Fruit fly (Drosophila melanogaster) Kc167 (cell line): ENCODE results near the gene shf.

Experiments used
- Myc ChIP-seq: fragments of >200 bp; optimal IDR thresholded peaks from 2 replicates; lab custom pipeline; 2017; ENCODE audit warnings: missing external identifiers
- Sin3A ChIP-seq: fragments of >200 bp; optimal IDR thresholded peaks from 2 replicates; lab custom pipeline; 2018; ENCODE audit warnings: missing external identifiers
- h ChIP-seq: fragments of >200 bp; optimal IDR thresholded peaks from 3 replicates; lab custom pipeline; 2018; ENCODE audit warnings: missing external identifiers
- insv ChIP-seq: fragments of >200 bp; optimal IDR thresholded peaks from 3 replicates; lab custom pipeline; 2018; ENCODE audit warnings: missing external identifiers
- psq ChIP-seq: fragments of >200 bp; optimal IDR thresholded peaks from 2 replicates; lab custom pipeline; 2017; ENCODE audit warnings: missing external identifiers
- ttk ChIP-seq: sonication (Bioruptor generic); optimal IDR thresholded peaks from 2 replicates; lab custom pipeline; 2017; ENCODE audit warnings: missing external identifiers

shf gene

DNA sequence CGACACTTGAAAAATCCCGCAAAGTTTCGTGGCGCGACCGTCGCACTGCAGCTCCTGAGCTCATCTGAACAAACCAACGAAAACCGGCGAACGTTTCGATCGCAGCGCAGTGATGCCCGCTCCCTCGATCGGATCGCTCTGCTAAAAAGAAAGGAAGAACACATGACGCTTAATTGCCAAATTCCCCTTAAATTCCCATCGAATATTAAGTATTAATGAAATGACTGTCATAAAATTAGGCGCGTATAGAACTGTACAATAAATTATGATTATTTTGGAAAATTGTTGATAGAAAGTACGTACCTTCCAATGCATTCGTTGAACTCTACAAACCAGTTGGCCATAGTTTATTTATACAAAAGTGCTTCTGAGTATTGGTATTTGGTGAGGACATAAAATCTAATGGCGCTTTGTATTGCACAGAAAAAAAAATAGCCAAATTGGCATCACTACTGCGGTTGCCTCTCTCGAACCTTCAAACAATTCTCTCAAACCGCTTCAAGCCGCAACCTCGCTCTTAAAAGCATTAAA lies at the start of gene shf:
shf (minus strand) TSS at position 51 of the 531 bp plus-strand sequence.
- TF ChIP-seq Myc (lab: Kevin White, UChicago) (no peak), psq (lab: Kevin White, UChicago) (no peak), insv (lab: Kevin White, UChicago) (no peak), Sin3A (lab: Kevin White, UChicago) (no peak), h (lab: Kevin White, UChicago) (no peak), ttk (lab: Kevin White, UChicago) (no peak)

DNA sequence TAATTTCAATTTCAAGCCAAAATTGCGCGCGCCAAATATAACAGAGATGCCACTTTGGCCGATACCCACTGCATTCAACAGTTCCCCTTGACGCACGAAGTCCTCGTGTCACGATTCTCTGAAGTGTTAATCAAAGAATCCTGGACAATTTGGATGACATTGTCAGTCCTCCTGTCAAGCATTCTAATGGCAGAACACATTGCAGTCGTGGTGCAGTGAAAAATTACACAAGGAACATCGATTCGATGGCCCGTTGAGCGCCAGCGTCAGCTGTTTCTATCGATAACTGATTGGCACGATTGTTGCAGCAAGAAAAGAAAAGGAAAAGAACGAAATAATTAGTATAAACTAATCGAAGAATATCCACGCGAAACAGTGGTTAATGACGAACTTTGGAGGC lies 44.7 kb upstream of the shf start, which contains the start of gene nonC:
nonC (plus strand) TSS at position 294 of the 400 bp plus-strand sequence.
- TF ChIP-seq ttk (lab: Kevin White, UChicago) (no peak), Myc (lab: Kevin White, UChicago) (no peak), insv (lab: Kevin White, UChicago) (no peak), Sin3A (lab: Kevin White, UChicago) (no peak), psq (lab: Kevin White, UChicago) (no peak), h (lab: Kevin White, UChicago) (no peak)

DNA sequence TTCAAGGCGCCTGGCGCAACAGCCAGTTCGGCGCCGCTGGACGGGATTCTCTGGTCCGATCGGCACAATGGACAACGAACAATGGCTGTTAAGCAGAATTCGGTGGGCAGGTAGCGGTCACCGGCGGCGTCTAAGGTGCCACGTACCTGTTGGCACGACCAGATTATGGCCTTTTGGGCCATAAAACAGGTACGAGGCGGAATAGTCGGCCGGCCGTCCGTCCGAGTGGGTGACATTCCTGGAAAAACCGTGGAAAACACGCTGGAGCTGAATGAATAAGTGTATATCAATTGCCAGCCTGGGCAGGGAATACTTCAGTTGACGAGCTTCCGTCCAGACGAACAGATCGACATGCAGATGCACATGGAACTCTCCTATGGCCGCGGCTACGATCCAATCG lies 43.4 kb upstream of the shf start, which contains the start of gene Atx-1:
Atx-1 (plus strand) TSS at position 301 of the 400 bp plus-strand sequence.
- no peak for TF ChIP-seq psq (lab: Kevin White, UChicago)

DNA sequence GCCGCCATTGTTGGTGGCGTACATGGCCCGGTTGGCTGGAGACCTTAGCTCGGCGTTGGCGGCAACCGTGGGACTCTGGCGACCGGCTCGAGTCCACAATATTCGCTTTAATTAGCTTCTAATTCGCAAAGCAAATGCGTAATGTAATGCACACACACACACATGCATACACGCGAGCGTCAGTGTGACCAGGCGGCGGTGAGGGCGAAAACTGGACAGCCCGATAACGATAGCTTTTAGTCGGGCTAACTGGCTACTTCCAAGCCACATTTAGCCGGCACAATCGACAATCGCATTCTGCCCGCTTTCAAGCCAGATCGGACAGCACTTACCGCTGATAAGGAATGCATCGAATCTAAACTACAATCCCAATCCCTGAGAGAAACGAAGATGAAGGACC lies 41.2 kb upstream of the shf start, which contains the start of the genes Nf-YC and xit:
Nf-YC (minus strand) TSS at position 217 of the 400 bp plus-strand sequence.
xit (plus strand) TSS at position 314 of the 400 bp plus-strand sequence.
- no peak for TF ChIP-seq insv (lab: Kevin White, UChicago)
- TF ChIP-seq psq (lab: Kevin White, UChicago), result no peak

DNA sequence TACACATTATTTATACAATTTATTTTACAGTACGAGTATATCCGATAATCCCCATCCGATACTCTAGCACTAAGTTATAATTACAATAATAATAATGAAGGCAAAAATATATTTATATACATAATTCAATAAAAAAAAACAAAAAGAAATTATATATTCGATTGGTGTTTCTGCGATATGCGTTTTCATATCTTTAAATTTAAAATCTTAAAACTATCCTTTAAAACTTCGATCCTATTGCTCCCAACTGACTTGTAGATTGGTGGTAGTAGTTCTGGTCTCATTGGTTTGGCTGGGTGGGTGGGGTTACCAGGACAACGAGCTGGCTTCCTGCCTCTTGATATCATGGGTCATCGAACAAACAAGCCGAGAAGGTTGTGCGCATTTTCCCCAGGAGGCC lies 34.2 kb upstream of the shf start, which contains the start of gene iav:
iav (plus strand) TSS at position 301 of the 400 bp plus-strand sequence.
- TF ChIP-seq Sin3A (lab: Kevin White, UChicago) (no peak), Myc (lab: Kevin White, UChicago) (no peak), insv (lab: Kevin White, UChicago) (no peak), psq (lab: Kevin White, UChicago) (no peak), ttk (lab: Kevin White, UChicago) (no peak), h (lab: Kevin White, UChicago) (no peak)

DNA sequence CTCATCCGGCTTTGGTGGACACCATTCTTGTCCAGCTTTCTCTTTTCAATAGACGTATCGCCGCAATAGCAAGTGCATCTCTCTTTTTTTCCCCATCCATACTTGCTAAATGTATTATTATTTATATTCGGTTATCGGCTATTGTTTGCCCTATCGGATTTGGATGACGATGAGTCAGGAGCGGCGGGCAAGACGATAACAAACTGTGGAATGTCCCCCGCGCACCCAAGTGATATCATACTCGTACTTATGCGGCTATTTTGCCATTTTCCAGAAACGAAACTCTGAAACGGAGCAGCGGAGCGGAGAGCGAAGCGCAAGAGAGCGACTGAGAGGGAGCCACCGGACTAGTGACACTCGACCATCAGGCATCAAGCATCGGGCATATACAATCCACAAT lies 25.9 kb upstream of the shf start:
- TF ChIP-seq psq (lab: Kevin White, UChicago), result no peak
- TF ChIP-seq h (lab: Kevin White, UChicago), result no peak
- TF ChIP-seq ttk (lab: Kevin White, UChicago), result no peak
- no peak for TF ChIP-seq insv (lab: Kevin White, UChicago)
- TF ChIP-seq Myc (lab: Kevin White, UChicago), result no peak
- no peak for TF ChIP-seq Sin3A (lab: Kevin White, UChicago)

DNA sequence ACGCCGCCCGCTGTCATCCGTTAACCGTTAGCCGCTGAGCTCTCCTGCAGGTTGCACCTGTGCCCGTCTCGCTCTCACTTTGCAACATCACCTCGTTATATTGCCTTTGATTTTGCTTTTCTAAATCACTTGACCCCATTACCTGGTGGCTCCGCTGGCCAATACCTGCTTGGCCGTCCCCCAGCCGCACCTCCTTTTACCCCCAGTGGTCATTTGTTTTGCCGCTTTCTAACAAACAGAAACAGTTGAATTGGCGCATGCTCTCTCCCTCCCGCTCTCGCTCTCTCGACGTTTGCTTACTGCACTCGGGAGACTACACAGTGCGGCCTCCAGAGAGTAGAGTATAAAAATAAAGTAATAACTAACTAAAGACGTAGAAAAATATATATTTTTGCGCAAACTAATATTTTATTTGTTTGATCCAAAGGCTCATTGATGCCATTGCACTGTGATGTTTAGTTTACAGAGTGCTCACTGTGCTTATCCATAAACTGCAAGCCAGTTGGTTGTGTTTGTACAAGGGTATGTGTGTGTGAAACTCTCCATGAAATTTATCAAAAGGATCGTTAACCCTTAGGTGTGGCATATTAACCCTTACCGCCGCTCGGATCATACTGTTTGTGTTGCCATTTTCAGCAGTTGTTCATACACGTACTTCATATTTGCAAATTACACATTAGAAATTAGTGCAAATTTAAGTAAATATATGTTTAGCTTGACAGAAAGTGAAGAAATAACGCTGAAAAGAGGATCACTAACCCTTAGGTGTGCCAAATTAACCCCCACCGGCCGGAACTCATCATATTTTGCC lies 25.2 kb upstream of the shf start:
- TF ChIP-seq insv (lab: Kevin White, UChicago), result no peak
- no peak for TF ChIP-seq psq (lab: Kevin White, UChicago)
- no peak for TF ChIP-seq Myc (lab: Kevin White, UChicago)
- no peak for TF ChIP-seq Sin3A (lab: Kevin White, UChicago)
- TF ChIP-seq ttk (lab: Kevin White, UChicago), result no peak
- TF ChIP-seq h (lab: Kevin White, UChicago), result no peak

DNA sequence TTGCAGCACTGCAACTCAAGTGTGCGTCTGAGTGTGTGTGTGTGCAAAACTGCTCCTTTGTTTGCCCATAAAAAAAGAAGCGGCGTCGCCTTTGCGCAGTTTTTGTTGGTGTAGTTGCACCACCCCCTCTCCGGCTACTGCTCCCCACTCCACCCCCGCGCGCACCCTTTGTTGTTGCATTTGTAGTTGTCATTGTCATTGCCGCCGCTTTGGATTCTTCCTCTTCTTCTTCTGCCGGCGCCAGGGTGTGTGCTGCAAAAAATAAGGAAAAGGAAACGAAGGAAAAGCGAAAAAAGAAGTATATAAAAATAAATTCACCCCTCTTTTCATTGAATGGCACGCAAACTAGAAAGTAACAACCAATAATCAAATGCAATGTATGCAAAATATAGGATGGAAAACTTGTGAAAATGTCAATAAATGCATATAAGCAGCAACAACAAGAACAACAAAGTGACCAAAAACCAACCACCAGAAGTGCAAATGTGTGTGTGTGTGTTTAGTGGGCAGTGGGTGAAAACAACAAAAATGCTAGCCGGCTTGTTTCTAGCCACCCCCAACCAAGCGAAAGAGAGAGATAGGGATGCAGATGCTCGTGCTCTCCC lies 24.5 kb upstream of the shf start:
- TF ChIP-seq psq (lab: Kevin White, UChicago) (no peak), ttk (lab: Kevin White, UChicago) (no peak), Sin3A (lab: Kevin White, UChicago) (no peak), insv (lab: Kevin White, UChicago) (no peak), Myc (lab: Kevin White, UChicago) (no peak), h (lab: Kevin White, UChicago) (no peak)

DNA sequence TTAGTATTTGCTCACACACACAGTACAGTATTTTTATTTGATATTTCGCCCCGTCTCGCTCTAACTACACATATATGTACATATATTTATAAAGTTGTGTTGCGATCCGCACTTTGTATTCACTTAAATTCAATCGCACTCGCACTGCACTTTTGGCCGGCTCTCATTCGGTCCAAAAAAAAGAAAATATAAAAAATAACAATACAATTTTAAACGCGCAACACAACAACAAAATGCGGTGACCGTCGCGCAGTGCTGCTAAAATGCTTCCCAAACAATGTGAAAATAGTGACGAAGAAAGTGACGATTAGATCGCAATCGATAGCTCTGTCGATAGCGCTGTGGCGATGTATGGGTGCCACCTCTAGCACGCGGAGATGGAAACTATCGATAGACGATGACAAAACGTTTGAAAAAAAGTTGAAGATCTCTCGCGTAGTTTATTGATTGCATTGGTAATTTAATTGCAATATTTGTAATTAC lies 23.9 kb upstream of the shf start, which contains the start of the genes C3G and pod1:
C3G (minus strand) TSS at position 282 of the 483 bp plus-strand sequence.
pod1 (plus strand) TSS at position 373 of the 483 bp plus-strand sequence.
- TF ChIP-seq psq (lab: Kevin White, UChicago) (no peak), Myc (lab: Kevin White, UChicago) (no peak)

DNA sequence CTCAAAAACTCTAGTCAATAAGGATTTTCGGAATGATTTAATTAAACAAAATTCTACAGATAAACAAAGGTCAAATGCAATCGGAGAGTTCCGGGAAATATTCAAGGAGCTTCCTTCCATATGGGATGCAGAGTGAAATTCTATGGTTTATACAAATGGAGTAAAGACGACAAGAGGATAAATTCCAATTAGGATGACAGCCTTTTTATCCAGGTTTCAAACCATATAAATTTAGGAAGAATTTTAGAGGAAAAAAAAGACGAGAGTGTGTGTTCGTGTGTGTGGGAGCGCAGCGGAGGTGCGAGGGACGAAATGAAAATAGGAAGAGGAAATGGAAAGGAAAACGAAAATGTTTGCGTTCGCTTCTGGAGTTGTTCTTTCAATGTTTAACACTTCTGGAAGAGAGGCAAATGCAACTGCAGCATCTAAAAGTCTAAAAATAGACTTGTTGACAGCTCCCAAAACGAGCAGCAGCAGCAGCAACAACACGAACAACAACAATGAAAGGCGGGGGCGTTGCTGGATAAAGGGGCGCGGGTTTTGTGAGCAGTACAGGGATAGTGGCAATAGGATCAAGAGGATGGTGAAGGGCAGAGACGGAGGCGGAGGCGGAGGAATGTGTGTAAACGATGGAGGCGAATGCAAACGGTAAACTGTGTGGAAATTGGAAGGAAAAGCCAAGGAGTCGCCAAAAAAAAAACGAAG lies 23.1 kb upstream of the shf start:
- TF ChIP-seq insv (lab: Kevin White, UChicago), result no peak
- no peak for TF ChIP-seq Myc (lab: Kevin White, UChicago)
- TF ChIP-seq ttk (lab: Kevin White, UChicago), result no peak
- no peak for TF ChIP-seq psq (lab: Kevin White, UChicago)
- no peak for TF ChIP-seq Sin3A (lab: Kevin White, UChicago)
- no peak for TF ChIP-seq h (lab: Kevin White, UChicago)
